ENCODE assay signal across 1 fruit fly cellular context in the genomic region with DNA sequence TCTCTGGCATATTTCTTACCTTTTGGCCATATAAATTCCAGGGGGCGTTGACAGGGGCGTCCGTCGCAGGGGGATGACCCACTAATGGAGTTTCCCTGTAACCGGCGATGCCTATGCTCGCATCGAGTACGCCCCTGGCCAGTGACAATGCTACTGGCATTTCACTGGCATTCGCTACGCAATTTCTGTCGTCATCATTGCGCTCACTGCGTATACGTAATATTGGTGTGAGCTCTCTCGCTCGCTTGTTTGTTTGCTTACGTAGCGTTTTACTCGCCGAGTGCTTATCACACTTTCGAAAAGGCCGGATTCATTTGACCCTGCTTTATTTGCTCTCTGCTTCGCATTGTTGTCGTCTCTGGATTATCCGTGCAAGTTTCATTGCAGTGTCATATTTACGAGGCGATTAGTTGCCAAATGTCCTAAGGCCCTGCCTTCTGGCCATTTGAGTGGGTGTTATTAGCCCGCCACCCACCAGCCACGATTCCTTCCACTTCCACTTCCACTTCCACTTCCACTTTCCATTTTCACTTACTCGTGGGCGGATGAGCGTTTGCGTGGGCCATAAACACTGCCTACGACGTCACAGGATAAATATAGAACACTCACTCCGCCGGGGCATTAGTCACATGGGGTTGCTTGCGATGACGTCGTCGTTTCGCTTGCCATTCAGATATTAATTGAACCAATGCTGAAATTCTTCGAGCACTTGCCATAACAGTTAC.
A peak's percentile ranks its signal among the peaks of the same experiment; 100 is the strongest.
TF ChIP-seq lines count a peak whose summit lies in the region.

No protein-coding gene starts in this region.

TF ChIP-seq in whole organism, embryonic, 481 proteins besides CTCF, POLR2A, EP300 and RAD21 (continued from another document and continues in another):
- TF ChIP-seq Elba2 (GFP tag; optimal IDR thresholded peaks at IDR 0.05; lab: Kevin White, UChicago) (no peak), CG3065 (GFP tag; optimal IDR thresholded peaks at IDR 0.05; lab: Kevin White, UChicago) (no peak), ken (GFP tag; IDR thresholded peaks at IDR 0.05; lab: Robert Waterston, UW) (peak; percentile 82), CG3995 (GFP tag; optimal IDR thresholded peaks at IDR 0.05; lab: Kevin White, UChicago) (peak; percentile 30), bab2 (GFP tag; optimal IDR thresholded peaks at IDR 0.05; lab: Kevin White, UChicago) (peak; percentile 33), dan (GFP tag; IDR thresholded peaks at IDR 0.05; lab: Robert Waterston, UW) (no peak), CG8944 (GFP tag; optimal IDR thresholded peaks at IDR 0.05; lab: Kevin White, UChicago) (no peak), dimm (GFP tag; IDR thresholded peaks at IDR 0.05; lab: Robert Waterston, UW) (no peak), HmgD (GFP tag; optimal IDR thresholded peaks at IDR 0.05; lab: Kevin White, UChicago) (no peak), CG30403 (GFP tag; optimal IDR thresholded peaks at IDR 0.05; lab: Kevin White, UChicago) (peak; percentile 59), CG4404 (GFP tag; IDR thresholded peaks at IDR 0.05; lab: Robert Waterston, UW) (peak; percentile 27; the same call in 1 of the 2 replicates), CG12659 (GFP tag; optimal IDR thresholded peaks at IDR 0.05; lab: Kevin White, UChicago) (peak; percentile 48), CG16815 (GFP tag; optimal IDR thresholded peaks at IDR 0.05; lab: Kevin White, UChicago) (peak; percentile 21), CG11723 (GFP tag; optimal IDR thresholded peaks at IDR 0.05; lab: Kevin White, UChicago) (peak; percentile 8), fru (optimal IDR thresholded peaks at IDR 0.05; lab: Kevin White, UChicago) (no peak), Lhr (GFP tag; optimal IDR thresholded peaks at IDR 0.05; lab: Kevin White, UChicago) (no peak), hb (GFP tag; IDR thresholded peaks at IDR 0.05; lab: Robert Waterston, UW; ENCODE audit: partially characterized antibody) (no peak), CG18619 (GFP tag; optimal IDR thresholded peaks at IDR 0.05; lab: Kevin White, UChicago) (peak; percentile 48), mirr (GFP tag; optimal IDR thresholded peaks at IDR 0.05; lab: Kevin White, UChicago) (peak; percentile 44), Rfx (GFP tag; IDR thresholded peaks at IDR 0.05; lab: Robert Waterston, UW) (peak; percentile 91), CG9609 (GFP tag; optimal IDR thresholded peaks at IDR 0.05; lab: Kevin White, UChicago) (no peak), Fer3 (tag; optimal IDR thresholded peaks at IDR 0.05; lab: Kevin White, UChicago) (peak; percentile 51), CkIIα-i1 (GFP tag; IDR thresholded peaks at IDR 0.05; lab: Robert Waterston, UW) (no peak), CG7556 (GFP tag; optimal IDR thresholded peaks at IDR 0.05; lab: Kevin White, UChicago) (peak; percentile 32), odd (GFP tag; optimal IDR thresholded peaks at IDR 0.05; lab: Kevin White, UChicago) (peak; percentile 55), sd (tag; optimal IDR thresholded peaks at IDR 0.05; lab: Kevin White, UChicago) (peak; percentile 97), CG31388 (GFP tag; optimal IDR thresholded peaks at IDR 0.05; lab: Kevin White, UChicago) (no peak), luna (GFP tag; optimal IDR thresholded peaks at IDR 0.05; lab: Kevin White, UChicago) (peak; percentile 6), zf30C (GFP tag; optimal IDR thresholded peaks at IDR 0.05; lab: Kevin White, UChicago) (no peak), CG33557 (GFP tag; optimal IDR thresholded peaks at IDR 0.05; lab: Kevin White, UChicago) (no peak), hkb (optimal IDR thresholded peaks at IDR 0.05; lab: Kevin White, UChicago) (no peak), hkb (GFP tag; IDR thresholded peaks at IDR 0.05; lab: Robert Waterston, UW) (peak; percentile 36; the same call in 1 of the 2 replicates), CG13775 (GFP tag; optimal IDR thresholded peaks at IDR 0.05; lab: Kevin White, UChicago) (no peak), lmd (GFP tag; IDR thresholded peaks at IDR 0.05; lab: Robert Waterston, UW) (peak; percentile 56; the same call in 1 of the 2 replicates), HLH3B (GFP tag; IDR thresholded peaks at IDR 0.05; lab: Robert Waterston, UW) (peak; percentile 60), CG31224 (GFP tag; IDR thresholded peaks at IDR 0.05; lab: Robert Waterston, UW) (peak; percentile 39; the same call in 1 of the 2 replicates), CrebB (tag; optimal IDR thresholded peaks at IDR 0.05; lab: Kevin White, UChicago) (peak; percentile 24), CG12744 (GFP tag; optimal IDR thresholded peaks at IDR 0.05; lab: Kevin White, UChicago) (peak; percentile 32), unpg (GFP tag; optimal IDR thresholded peaks at IDR 0.05; lab: Kevin White, UChicago) (no peak), CG18476 (GFP tag; optimal IDR thresholded peaks at IDR 0.05; lab: Kevin White, UChicago) (no peak), CG4328 (GFP tag; optimal IDR thresholded peaks at IDR 0.05; lab: Kevin White, UChicago) (peak; percentile 45), pros (GFP tag; optimal IDR thresholded peaks at IDR 0.05; lab: Kevin White, UChicago) (no peak), ranshi (GFP tag; IDR thresholded peaks at IDR 0.05; lab: Robert Waterston, UW) (peak; percentile 62; the same call in 1 of the 2 replicates), CG12104 (GFP tag; optimal IDR thresholded peaks at IDR 0.05; lab: Kevin White, UChicago) (no peak), en (GFP tag; optimal IDR thresholded peaks at IDR 0.05; lab: Kevin White, UChicago) (no peak), Hsf (GFP tag; optimal IDR thresholded peaks at IDR 0.05; lab: Kevin White, UChicago) (peak; percentile 46), gcm (GFP tag; optimal IDR thresholded peaks at IDR 0.05; lab: Kevin White, UChicago) (no peak), corto (GFP tag; optimal IDR thresholded peaks at IDR 0.05; lab: Kevin White, UChicago) (no peak), maf-S (GFP tag; optimal IDR thresholded peaks at IDR 0.05; lab: Kevin White, UChicago) (peak; percentile 64), Usf (GFP tag; optimal IDR thresholded peaks at IDR 0.05; lab: Kevin White, UChicago) (peak; percentile 19), gcm2 (GFP tag; optimal IDR thresholded peaks at IDR 0.05; lab: Kevin White, UChicago) (no peak), bigmax (GFP tag; optimal IDR thresholded peaks at IDR 0.05; lab: Kevin White, UChicago) (no peak), Xbp1 (GFP tag; optimal IDR thresholded peaks at IDR 0.05; lab: Kevin White, UChicago) (peak; percentile 63), Hr78 (GFP tag; optimal IDR thresholded peaks at IDR 0.05; lab: Kevin White, UChicago) (peak in 1 of 2 experiments; percentile 50), CG8765 (GFP tag; IDR thresholded peaks at IDR 0.05; lab: Robert Waterston, UW) (no peak), tio (GFP tag; optimal IDR thresholded peaks at IDR 0.05; lab: Kevin White, UChicago) (no peak), CG15479 (GFP tag; optimal IDR thresholded peaks at IDR 0.05; lab: Kevin White, UChicago) (no peak), sens (GFP tag; lab: Kevin White, UChicago) (no peak), CG31441 (GFP tag; IDR thresholded peaks at IDR 0.05; lab: Robert Waterston, UW) (peak; percentile 44), CG10543 (GFP tag; optimal IDR thresholded peaks at IDR 0.05; lab: Kevin White, UChicago) (peak; percentile 63), CG15011 (GFP tag; optimal IDR thresholded peaks at IDR 0.05; lab: Kevin White, UChicago) (peak; percentile 18), HLH54F (GFP tag; optimal IDR thresholded peaks at IDR 0.05; lab: Kevin White, UChicago) (peak; percentile 65), Dref (GFP tag; IDR thresholded peaks at IDR 0.05; lab: Robert Waterston, UW) (no peak), CG13123 (GFP tag; optimal IDR thresholded peaks at IDR 0.05; lab: Kevin White, UChicago) (no peak), Oli (tag; optimal IDR thresholded peaks at IDR 0.05; lab: Kevin White, UChicago) (peak; percentile 31), rib (GFP tag; IDR thresholded peaks at IDR 0.05; lab: Robert Waterston, UW) (peak; percentile 53; the same call in 1 of the 2 replicates), cad (GFP tag; optimal IDR thresholded peaks at IDR 0.05; lab: Kevin White, UChicago) (no peak), zen (tag; optimal IDR thresholded peaks at IDR 0.05; lab: Kevin White, UChicago) (no peak), Pdp1 (GFP tag; optimal IDR thresholded peaks at IDR 0.05; lab: Kevin White, UChicago) (peak; percentile 43 to 93), Xrp1 (GFP tag; IDR thresholded peaks at IDR 0.05; lab: Robert Waterston, UW) (peak; percentile 36; the same call in 1 of the 2 replicates), tll (GFP tag; optimal IDR thresholded peaks at IDR 0.05; lab: Kevin White, UChicago) (no peak), jigr1 (GFP tag; IDR thresholded peaks at IDR 0.05; lab: Robert Waterston, UW) (no peak), dpn (GFP tag; optimal IDR thresholded peaks at IDR 0.05; lab: Kevin White, UChicago) (peak; percentile 41 to 71), Hey (tag; optimal IDR thresholded peaks at IDR 0.05; lab: Kevin White, UChicago) (peak; percentile 48), al (GFP tag; IDR thresholded peaks at IDR 0.05; lab: Robert Waterston, UW) (peak; percentile 13; the same call in 1 of the 2 replicates), PHDP (tag; optimal IDR thresholded peaks at IDR 0.05; lab: Kevin White, UChicago) (peak; percentile 39), CoRest (tag; optimal IDR thresholded peaks at IDR 0.05; lab: Kevin White, UChicago) (peak; percentile 31), lov (optimal IDR thresholded peaks at IDR 0.05; lab: Kevin White, UChicago) (no peak), lov (GFP tag; IDR thresholded peaks at IDR 0.05; lab: Robert Waterston, UW) (peak; percentile 64; the same call in 1 of the 3 replicates), Jarid2 (GFP tag; optimal IDR thresholded peaks at IDR 0.05; lab: Kevin White, UChicago) (no peak), run (tag; optimal IDR thresholded peaks at IDR 0.05; lab: Kevin White, UChicago) (no peak), CG8478 (optimal IDR thresholded peaks at IDR 0.05; lab: Kevin White, UChicago) (no peak), CG3838 (GFP tag; optimal IDR thresholded peaks at IDR 0.05; lab: Kevin White, UChicago) (no peak), D19B (GFP tag; optimal IDR thresholded peaks at IDR 0.05; lab: Kevin White, UChicago) (peak; percentile 14), CG2129 (GFP tag; IDR thresholded peaks at IDR 0.05; lab: Robert Waterston, UW; ENCODE audit: partially characterized antibody) (no peak), CG6813 (GFP tag; optimal IDR thresholded peaks at IDR 0.05; lab: Kevin White, UChicago) (peak; percentile 6), CG1647 (GFP tag; optimal IDR thresholded peaks at IDR 0.05; lab: Kevin White, UChicago) (no peak), CG15601 (tag; optimal IDR thresholded peaks at IDR 0.05; lab: Kevin White, UChicago) (no peak), Dfd (GFP tag; optimal IDR thresholded peaks at IDR 0.05; lab: Kevin White, UChicago) (no peak), mld (GFP tag; IDR thresholded peaks at IDR 0.05; lab: Robert Waterston, UW; ENCODE audit: partially characterized antibody) (no peak), pnt (GFP tag; optimal IDR thresholded peaks at IDR 0.05; lab: Kevin White, UChicago) (peak; percentile 5), gfzf (GFP tag; optimal IDR thresholded peaks at IDR 0.05; lab: Kevin White, UChicago) (no peak), CG17186 (GFP tag; optimal IDR thresholded peaks at IDR 0.05; lab: Kevin White, UChicago) (no peak), CG14860 (GFP tag; IDR thresholded peaks at IDR 0.05; lab: Robert Waterston, UW; ENCODE audit: partially characterized antibody) (no peak), CG4360 (GFP tag; IDR thresholded peaks at IDR 0.05; lab: Robert Waterston, UW) (no peak), CG10321 (GFP tag; IDR thresholded peaks at IDR 0.05; lab: Robert Waterston, UW) (no peak), sisA (GFP tag; IDR thresholded peaks at IDR 0.05; lab: Robert Waterston, UW) (peak; percentile 54; the same call in 1 of the 2 replicates), chinmo (GFP tag; IDR thresholded peaks at IDR 0.05; lab: Robert Waterston, UW; ENCODE audit: partially characterized antibody) (peak; percentile 75; the same call in 1 of the 4 replicates), ro (GFP tag; IDR thresholded peaks at IDR 0.05; lab: Robert Waterston, UW) (peak; percentile 14; the same call in 1 of the 2 replicates), CG16813 (GFP tag; IDR thresholded peaks at IDR 0.05; lab: Robert Waterston, UW; ENCODE audit: partially characterized antibody) (no peak), CG11398 (GFP tag; optimal IDR thresholded peaks at IDR 0.05; lab: Kevin White, UChicago) (no peak), tna (GFP tag; IDR thresholded peaks at IDR 0.05; lab: Robert Waterston, UW; ENCODE audit: partially characterized antibody) (no peak), fu2 (GFP tag; optimal IDR thresholded peaks at IDR 0.05; lab: Kevin White, UChicago) (peak; percentile 52), Ets65A (GFP tag; lab: Kevin White, UChicago) (no peak), yki (optimal IDR thresholded peaks at IDR 0.05; lab: Kevin White, UChicago) (no peak), pzg (GFP tag; optimal IDR thresholded peaks at IDR 0.05; lab: Kevin White, UChicago) (no peak), Asciz (GFP tag; optimal IDR thresholded peaks at IDR 0.05; lab: Kevin White, UChicago) (no peak), scrt (GFP tag; optimal IDR thresholded peaks at IDR 0.05; lab: Kevin White, UChicago) (peak; percentile 29), Adf1 (GFP tag; IDR thresholded peaks at IDR 0.05; lab: Robert Waterston, UW) (no peak; the same call in 1 of the 2 replicates), MESR4 (GFP tag; optimal IDR thresholded peaks at IDR 0.05; lab: Kevin White, UChicago) (no peak), pho (GFP tag; optimal IDR thresholded peaks at IDR 0.05; lab: Kevin White, UChicago) (peak; percentile 71), CG4282 (GFP tag; optimal IDR thresholded peaks at IDR 0.05; lab: Kevin White, UChicago) (no peak), CG3847 (GFP tag; IDR thresholded peaks at IDR 0.05; lab: Robert Waterston, UW) (peak; percentile 58), ase (GFP tag; IDR thresholded peaks at IDR 0.05; lab: Robert Waterston, UW) (peak; percentile 40; the same call in 1 of the 3 replicates), gt (GFP tag; IDR thresholded peaks at IDR 0.05; lab: Robert Waterston, UW) (0 out of 2 replicates have a peak, but pooled peaks have one; percentile 7), kni (GFP tag; optimal IDR thresholded peaks at IDR 0.05; lab: Kevin White, UChicago) (no peak), H15 (GFP tag; IDR thresholded peaks at IDR 0.05; lab: Robert Waterston, UW) (peak; percentile 21; the same call in 1 of the 3 replicates), jumu (GFP tag; optimal IDR thresholded peaks at IDR 0.05; lab: Kevin White, UChicago) (peak; percentile 37), CG12219 (GFP tag; optimal IDR thresholded peaks at IDR 0.05; lab: Kevin White, UChicago) (no peak), CG2116 (GFP tag; optimal IDR thresholded peaks at IDR 0.05; lab: Kevin White, UChicago) (no peak), CG3407 (GFP tag; optimal IDR thresholded peaks at IDR 0.05; lab: Kevin White, UChicago) (no peak), CG10267 (tag; optimal IDR thresholded peaks at IDR 0.05; lab: Kevin White, UChicago) (no peak), eyg (GFP tag; optimal IDR thresholded peaks at IDR 0.05; lab: Kevin White, UChicago) (peak; percentile 46)
